Worm (Caenorhabditis elegans) whole organism, L3 larva: ENCODE data around the gene Y62E10A.3.

Experiments used
- R02D3.7 ChIP-seq: fragments of 150-350 bp; optimal IDR thresholded peaks from 2 replicates; lab custom pipeline; 2014; ENCODE audit warnings: missing biosample characterization, missing genetic modification characterization
- ceh-16 ChIP-seq: sonication (generic microtip); optimal IDR thresholded peaks from 2 replicates; lab custom pipeline; 2017; ENCODE audit warnings: missing biosample characterization, missing genetic modification characterization
- ceh-82 ChIP-seq: fragments of 150-350 bp; optimal IDR thresholded peaks from 2 replicates; lab custom pipeline; 2014; ENCODE audit warnings: missing biosample characterization, missing genetic modification characterization
- nhr-12 ChIP-seq: fragments of 150-350 bp; optimal IDR thresholded peaks from 2 replicates; lab custom pipeline; 2014; ENCODE audit warnings: missing biosample characterization, missing genetic modification characterization
- nhr-23 ChIP-seq: fragments of 150-350 bp; optimal IDR thresholded peaks from 2 replicates; lab custom pipeline; 2014; ENCODE audit warnings: missing biosample characterization, missing genetic modification reagents, missing genetic modification characterization
- nhr-237 ChIP-seq: fragments of 150-350 bp; optimal IDR thresholded peaks from 2 replicates; lab custom pipeline; 2014; ENCODE audit warnings: missing biosample characterization, missing genetic modification characterization
- nhr-25 ChIP-seq: sonication (generic microtip); optimal IDR thresholded peaks from 2 replicates; lab custom pipeline; 2017; ENCODE audit warnings: missing biosample characterization, missing genetic modification characterization
- nhr-67 ChIP-seq: fragments of 150-350 bp; optimal IDR thresholded peaks from 2 replicates; lab custom pipeline; 2014; ENCODE audit warnings: missing biosample characterization, missing genetic modification characterization
- nhr-76 ChIP-seq: fragments of 150-350 bp; sonication (generic microtip); optimal IDR thresholded peaks from 5 replicates; lab custom pipeline; 2014; ENCODE audit warnings: missing biosample characterization, missing genetic modification characterization
- tbx-2 ChIP-seq: sonication (generic microtip); optimal IDR thresholded peaks from 2 replicates; lab custom pipeline; 2016; ENCODE audit warnings: mild to moderate bottlenecking, missing genetic modification characterization, missing compliant biosample characterization
- unc-39 ChIP-seq: sonication (generic microtip); optimal IDR thresholded peaks from 4 replicates; lab custom pipeline; 2017; ENCODE audit warnings: missing biosample characterization, missing genetic modification characterization
- unc-62 ChIP-seq: fragments of 150-350 bp; sonication (generic microtip); optimal IDR thresholded peaks from 4 replicates; lab custom pipeline; 2014; ENCODE audit warnings: missing biosample characterization, missing genetic modification reagents, missing genetic modification characterization

ce11 chrIV:13311331-13312034 is 48.6 kb downstream of the Y62E10A.3 start:
- TF ChIP-seq nhr-237 (tag; lab: Kevin White, UChicago) (no peak), nhr-12 (tag; lab: Kevin White, UChicago) (no peak), tbx-2 (tag; lab: Kevin White, UChicago) (no peak), ceh-16 (no peak), unc-62 (no peak), R02D3.7 (tag; lab: Kevin White, UChicago) (no peak), nhr-67 (tag; lab: Kevin White, UChicago) (no peak), unc-39 (no peak), nhr-23 (tag; lab: Kevin White, UChicago) (peak; percentile 2), ceh-82 (tag; lab: Kevin White, UChicago) (no peak), nhr-76 (tag; lab: Kevin White, UChicago) (no peak), nhr-25 (tag; lab: Kevin White, UChicago) (no peak)
